Fruit fly (Drosophila melanogaster) whole organism, embryonic: ENCODE results near the gene Mec2.

Source experiments
- CG10147 ChIP-seq: fragments of 200-800 bp; sonication (Bioruptor generic); optimal IDR thresholded peaks from 2 replicates; lab custom pipeline; 2019; ENCODE audit warnings: missing biosample characterization, mild to moderate bottlenecking, missing genetic modification characterization, moderate library complexity
- CG10959 ChIP-seq: fragments of 200-800 bp; sonication (Bioruptor generic); IDR thresholded peaks from 2 replicates; pipeline ENCODE4 v1.3.6; 2022; ENCODE audit warnings: missing biosample characterization, missing genetic modification characterization
- CG11085 ChIP-seq: fragments of 200-800 bp; sonication (Bioruptor generic); IDR thresholded peaks from 2 replicates; pipeline ENCODE4 v1.3.6; 2022; ENCODE audit warnings: missing biosample characterization, missing genetic modification characterization
- CG11696 ChIP-seq: fragments of 200-800 bp; sonication (Bioruptor generic); IDR thresholded peaks from 2 replicates; pipeline ENCODE4 v1.3.6; 2022; ENCODE audit warnings: missing biosample characterization, missing genetic modification characterization
- CG13424 ChIP-seq: fragments of 200-800 bp; sonication (Bioruptor generic); optimal IDR thresholded peaks from 2 replicates; lab custom pipeline; 2019; ENCODE audit warnings: missing biosample characterization, mild to moderate bottlenecking, missing genetic modification characterization, moderate library complexity
- CG13624 ChIP-seq: fragments of 200-800 bp; sonication (Bioruptor generic); optimal IDR thresholded peaks from 2 replicates; lab custom pipeline; 2016; ENCODE audit warnings: missing biosample characterization, missing genetic modification characterization
- CG14860 ChIP-seq: fragments of 200-800 bp; sonication (Bioruptor generic); IDR thresholded peaks from 3 replicates; pipeline ENCODE4 v1.3.6; 2022; ENCODE audit warnings: missing biosample characterization, missing genetic modification characterization; ENCODE audit not compliant: partially characterized antibody
- CG15601 ChIP-seq: fragments of 200-800 bp; sonication (Bioruptor generic); optimal IDR thresholded peaks from 3 replicates; lab custom pipeline; 2019; ENCODE audit warnings: missing biosample characterization, mild to moderate bottlenecking, missing genetic modification characterization, moderate library complexity
- CG18011 ChIP-seq: fragments of 200-800 bp; sonication (Bioruptor generic); optimal IDR thresholded peaks from 2 replicates; lab custom pipeline; 2017; ENCODE audit warnings: missing biosample characterization, missing genetic modification characterization, mild to moderate bottlenecking, moderate library complexity, missing genotype
- CG2202 ChIP-seq: fragments of 200-800 bp; sonication (Bioruptor generic); optimal IDR thresholded peaks from 2 replicates; lab custom pipeline; 2018; ENCODE audit warnings: missing biosample characterization, mild to moderate bottlenecking, missing genetic modification characterization
- CG6272 ChIP-seq: fragments of 200-800 bp; sonication (Bioruptor generic); IDR thresholded peaks from 2 replicates; pipeline ENCODE4 v1.3.6; 2022; ENCODE audit warnings: missing biosample characterization, missing genetic modification characterization
- CG6689 ChIP-seq: fragments of 200-800 bp; sonication (Bioruptor generic); IDR thresholded peaks from 2 replicates; pipeline ENCODE4 v1.3.6; 2022; ENCODE audit warnings: missing biosample characterization, missing genetic modification characterization
- CG8089 ChIP-seq: fragments of 200-800 bp; sonication (Bioruptor generic); optimal IDR thresholded peaks from 3 replicates; lab custom pipeline; 2016; ENCODE audit warnings: missing biosample characterization, missing genetic modification characterization
- CoRest ChIP-seq: fragments of 200-800 bp; sonication (Bioruptor generic); optimal IDR thresholded peaks from 3 replicates; lab custom pipeline; 2018; ENCODE audit warnings: missing biosample characterization, mild to moderate bottlenecking, missing genetic modification characterization, moderate library complexity
- Dll ChIP-seq: fragments of 200-800 bp; sonication (Bioruptor generic); IDR thresholded peaks from 4 replicates; pipeline ENCODE4 v1.3.6; 2022; ENCODE audit warnings: missing biosample characterization, missing genetic modification characterization; ENCODE audit not compliant: partially characterized antibody
- Drgx ChIP-seq: fragments of 200-800 bp; sonication (Bioruptor generic); IDR thresholded peaks from 2 replicates; pipeline ENCODE4 v1.3.6; 2022; ENCODE audit warnings: missing biosample characterization, missing genetic modification characterization
- Fer1 ChIP-seq: fragments of 200-800 bp; sonication (Bioruptor generic); optimal IDR thresholded peaks from 2 replicates; lab custom pipeline; 2017; ENCODE audit warnings: missing biosample characterization, mild to moderate bottlenecking, missing genetic modification characterization
- H15 ChIP-seq: fragments of 200-800 bp; sonication (Bioruptor generic); IDR thresholded peaks from 3 replicates; pipeline ENCODE4 v1.3.6; 2022; ENCODE audit warnings: missing biosample characterization, missing genetic modification characterization
- HLH3B ChIP-seq: fragments of 200-800 bp; sonication (Bioruptor generic); IDR thresholded peaks from 2 replicates; pipeline ENCODE4 v1.3.6; 2022; ENCODE audit warnings: missing biosample characterization, missing genetic modification characterization
- HLH4C ChIP-seq: fragments of 200-800 bp; sonication (Bioruptor generic); IDR thresholded peaks from 3 replicates; pipeline ENCODE4 v1.3.6; 2022; ENCODE audit warnings: missing biosample characterization, missing genetic modification characterization; ENCODE audit not compliant: partially characterized antibody
- HLH54F ChIP-seq: fragments of 200-800 bp; sonication (Bioruptor generic); optimal IDR thresholded peaks from 3 replicates; lab custom pipeline; 2016; ENCODE audit warnings: missing biosample characterization, missing genetic modification characterization
- HmgD ChIP-seq: fragments of 200-800 bp; sonication (Bioruptor generic); optimal IDR thresholded peaks from 3 replicates; lab custom pipeline; 2016; ENCODE audit warnings: missing biosample characterization, missing genetic modification characterization
- NK7.1 ChIP-seq: fragments of 200-800 bp; sonication (Bioruptor generic); optimal IDR thresholded peaks from 3 replicates; lab custom pipeline; 2016; ENCODE audit warnings: missing biosample characterization, missing genetic modification characterization
- Oli ChIP-seq: fragments of 200-800 bp; sonication (Bioruptor generic); optimal IDR thresholded peaks from 2 replicates; lab custom pipeline; 2018; ENCODE audit warnings: missing biosample characterization, mild to moderate bottlenecking, missing genetic modification characterization, moderate library complexity
- Ptx1 ChIP-seq: fragments of 200-800 bp; sonication (Bioruptor generic); IDR thresholded peaks from 2 replicates; pipeline ENCODE4 v1.3.6; 2022; ENCODE audit warnings: missing biosample characterization, missing genetic modification characterization
- Sry-δ ChIP-seq: fragments of 200-800 bp; sonication (Bioruptor generic); optimal IDR thresholded peaks from 2 replicates; lab custom pipeline; 2016; ENCODE audit warnings: missing biosample characterization, missing genetic modification characterization
- Taf1 ChIP-seq: fragments of 200-800 bp; sonication (Bioruptor generic); IDR thresholded peaks from 2 replicates; pipeline ENCODE4 v1.3.6; 2022; ENCODE audit warnings: missing biosample characterization, missing genetic modification characterization
- Tbp ChIP-seq: fragments of >200 bp; optimal IDR thresholded peaks from 2 replicates; lab custom pipeline; 2018; ENCODE audit warnings: missing biosample characterization, missing genetic modification characterization
- Vsx1 ChIP-seq: fragments of 200-800 bp; sonication (Bioruptor generic); optimal IDR thresholded peaks from 2 replicates; lab custom pipeline; 2017; ENCODE audit warnings: missing biosample characterization, mild to moderate bottlenecking, missing genetic modification characterization, missing genetic modification reagents
- ab ChIP-seq: fragments of 200-800 bp; sonication (Bioruptor generic); optimal IDR thresholded peaks from 2 replicates; lab custom pipeline; 2016; ENCODE audit warnings: missing biosample characterization, missing genetic modification characterization
- amos ChIP-seq: fragments of 200-800 bp; sonication (Bioruptor generic); IDR thresholded peaks from 2 replicates; pipeline ENCODE4 v1.3.6; 2022; ENCODE audit warnings: missing biosample characterization, missing genetic modification characterization; ENCODE audit not compliant: partially characterized antibody
- bigmax ChIP-seq: fragments of 200-800 bp; sonication (Bioruptor generic); optimal IDR thresholded peaks from 2 replicates; lab custom pipeline; 2018; ENCODE audit warnings: missing biosample characterization, mild to moderate bottlenecking, missing genetic modification characterization
- cas ChIP-seq: fragments of 200-800 bp; sonication (Bioruptor generic); IDR thresholded peaks from 2 replicates; pipeline ENCODE4 v1.3.6; 2022; ENCODE audit warnings: missing biosample characterization, missing genetic modification characterization
- cato ChIP-seq: fragments of 200-800 bp; sonication (Bioruptor generic); optimal IDR thresholded peaks from 2 replicates; lab custom pipeline; 2016; ENCODE audit warnings: missing biosample characterization, missing genetic modification characterization, borderline replicate concordance
- ci ChIP-seq: fragments of 200-800 bp; sonication (Bioruptor generic); IDR thresholded peaks from 3 replicates; pipeline ENCODE4 v1.3.6; 2022; ENCODE audit warnings: missing biosample characterization, missing genetic modification characterization
- crc ChIP-seq: fragments of 200-800 bp; sonication (Bioruptor generic); optimal IDR thresholded peaks from 2 replicates; lab custom pipeline; 2016; ENCODE audit warnings: missing biosample characterization, missing genetic modification characterization
- cwo ChIP-seq: fragments of 200-800 bp; sonication (Bioruptor generic); optimal IDR thresholded peaks from 3 replicates; lab custom pipeline; 2017; ENCODE audit warnings: missing biosample characterization, missing genetic modification characterization, mild to moderate bottlenecking, moderate library complexity, missing genetic modification reagents
- dm ChIP-seq: fragments of 200-800 bp; sonication (Bioruptor generic); optimal IDR thresholded peaks from 3 replicates; lab custom pipeline; 2016; ENCODE audit warnings: missing biosample characterization, missing genetic modification characterization
- dmrt99B ChIP-seq: fragments of 200-800 bp; sonication (Bioruptor generic); optimal IDR thresholded peaks from 2 replicates; lab custom pipeline; 2018; ENCODE audit warnings: missing biosample characterization, mild to moderate bottlenecking, missing genetic modification characterization, moderate library complexity
- emc ChIP-seq: fragments of 200-800 bp; sonication (Bioruptor generic); optimal IDR thresholded peaks from 2 replicates; lab custom pipeline; 2016; ENCODE audit warnings: missing biosample characterization, missing genetic modification characterization
- ewg ChIP-seq: fragments of 200-800 bp; sonication (Bioruptor generic); optimal IDR thresholded peaks from 3 replicates; lab custom pipeline; 2017; ENCODE audit warnings: mild to moderate bottlenecking, missing biosample characterization, missing genetic modification reagents, missing genetic modification characterization
- fd102C ChIP-seq: fragments of 200-800 bp; sonication (Bioruptor generic); optimal IDR thresholded peaks from 2 replicates; lab custom pipeline; 2018; ENCODE audit warnings: missing biosample characterization, mild to moderate bottlenecking, missing genetic modification characterization, moderate library complexity
- her ChIP-seq: fragments of 200-800 bp; sonication (Bioruptor generic); optimal IDR thresholded peaks from 2 replicates; lab custom pipeline; 2016; ENCODE audit warnings: missing biosample characterization, missing genetic modification characterization
- insv ChIP-seq, 2 experiments: fragments of 200-800 bp; sonication (Bioruptor generic); optimal IDR thresholded peaks; 3 replicates each; lab custom pipeline; 2016 to 2018; ENCODE audit warnings: missing biosample characterization in 2 of 2, missing genetic modification characterization in 2 of 2
- jumu ChIP-seq: fragments of 200-800 bp; sonication (Bioruptor generic); optimal IDR thresholded peaks from 3 replicates; lab custom pipeline; 2016; ENCODE audit warnings: missing biosample characterization, missing genetic modification characterization
- pfk ChIP-seq: fragments of 200-800 bp; sonication (Bioruptor generic); optimal IDR thresholded peaks from 2 replicates; lab custom pipeline; 2018; ENCODE audit warnings: missing biosample characterization, mild to moderate bottlenecking, missing genetic modification characterization, moderate library complexity
- pho ChIP-seq: fragments of 200-800 bp; sonication (Bioruptor generic); optimal IDR thresholded peaks from 2 replicates; lab custom pipeline; 2016; ENCODE audit warnings: missing biosample characterization, missing genetic modification characterization
- scrt ChIP-seq: fragments of 200-800 bp; sonication (Bioruptor generic); optimal IDR thresholded peaks from 2 replicates; lab custom pipeline; 2018; ENCODE audit warnings: missing biosample characterization, mild to moderate bottlenecking, missing genetic modification characterization, moderate library complexity
- sim ChIP-seq: fragments of 200-800 bp; sonication (Bioruptor generic); IDR thresholded peaks from 2 replicates; pipeline ENCODE4 v1.3.6; 2022; ENCODE audit warnings: missing biosample characterization, missing genetic modification characterization
- vfl ChIP-seq: fragments of 200-800 bp; sonication (Bioruptor generic); optimal IDR thresholded peaks from 2 replicates; lab custom pipeline; 2016; ENCODE audit warnings: missing biosample characterization, missing genetic modification characterization
- vvl ChIP-seq: fragments of 200-800 bp; sonication (Bioruptor generic); IDR thresholded peaks from 2 replicates; pipeline ENCODE4 v1.3.6; 2022; ENCODE audit warnings: missing biosample characterization, missing genetic modification characterization

The Mec2 gene

dm6 chrX:19155922-19156437, 31.9 kb upstream of the Mec2 start (continued):
- TF ChIP-seq ab (GFP tag; lab: Kevin White, UChicago) (no peak), scrt (GFP tag; lab: Kevin White, UChicago) (peak; percentile 65), pho (no peak), emc (no peak), HmgD (GFP tag; lab: Kevin White, UChicago) (no peak), sim (peak; percentile 83), CG14860 (GFP tag; lab: Robert Waterston, UW) (no peak), bigmax (GFP tag; lab: Kevin White, UChicago) (no peak), cwo (GFP tag; lab: Kevin White, UChicago) (peak; percentile 45), her (GFP tag; lab: Kevin White, UChicago) (peak; percentile 3), Taf1 (peak; percentile 65), crc (GFP tag; lab: Kevin White, UChicago) (no peak), CG8089 (GFP tag; lab: Kevin White, UChicago) (peak; percentile 38), Vsx1 (GFP tag; lab: Kevin White, UChicago) (peak; percentile 38), pfk (GFP tag; lab: Kevin White, UChicago) (peak; percentile 60), cato (peak; percentile 43), vvl (peak; percentile 91), Tbp (GFP tag; lab: Kevin White, UChicago) (no peak), HLH4C (GFP tag; lab: Robert Waterston, UW) (no peak), Oli (peak; percentile 82), CG10147 (GFP tag; lab: Kevin White, UChicago) (peak; percentile 80), fd102C (GFP tag; lab: Kevin White, UChicago) (peak; percentile 89), CG6272 (GFP tag; lab: Robert Waterston, UW) (peak; percentile 72), vfl (GFP tag; lab: Kevin White, UChicago) (peak; percentile 47), CG18011 (no peak), insv (GFP tag; optimal IDR thresholded peaks at IDR 0.05; lab: Kevin White, UChicago) (peak in 1 of 2 experiments; percentile 2), jumu (GFP tag; lab: Kevin White, UChicago) (peak; percentile 37), CG10959 (GFP tag; lab: Robert Waterston, UW) (peak; percentile 92), Dll (no peak), cas (peak; percentile 34; the same call in 1 of the 2 replicates), CG6689 (GFP tag; lab: Robert Waterston, UW) (peak; percentile 86), Drgx (peak; percentile 84), Sry-δ (no peak), CG15601 (tag; lab: Kevin White, UChicago) (peak; percentile 85), Ptx1 (GFP tag; lab: Robert Waterston, UW) (peak; percentile 77), dmrt99B (peak; percentile 80), CG13624 (no peak), H15 (peak; percentile 58; the same call in 1 of the 3 replicates), NK7.1 (GFP tag; lab: Kevin White, UChicago) (no peak), amos (GFP tag; lab: Robert Waterston, UW) (no peak), CG13424 (tag; lab: Kevin White, UChicago) (peak; percentile 83), CG11085 (peak; percentile 60), CoRest (tag; lab: Kevin White, UChicago) (peak; percentile 85), Fer1 (GFP tag; lab: Kevin White, UChicago) (peak; percentile 75), ewg (GFP tag; lab: Kevin White, UChicago) (peak; percentile 46), dm (no peak), CG11696 (GFP tag; lab: Robert Waterston, UW) (peak; percentile 60), HLH3B (peak; percentile 73), CG2202 (tag; lab: Kevin White, UChicago) (peak; percentile 90), HLH54F (GFP tag; lab: Kevin White, UChicago) (no peak), ci (GFP tag; lab: Robert Waterston, UW) (peak; percentile 83)
